Worm (Caenorhabditis elegans): ENCODE data around the gene itsn-1.

DNA sequence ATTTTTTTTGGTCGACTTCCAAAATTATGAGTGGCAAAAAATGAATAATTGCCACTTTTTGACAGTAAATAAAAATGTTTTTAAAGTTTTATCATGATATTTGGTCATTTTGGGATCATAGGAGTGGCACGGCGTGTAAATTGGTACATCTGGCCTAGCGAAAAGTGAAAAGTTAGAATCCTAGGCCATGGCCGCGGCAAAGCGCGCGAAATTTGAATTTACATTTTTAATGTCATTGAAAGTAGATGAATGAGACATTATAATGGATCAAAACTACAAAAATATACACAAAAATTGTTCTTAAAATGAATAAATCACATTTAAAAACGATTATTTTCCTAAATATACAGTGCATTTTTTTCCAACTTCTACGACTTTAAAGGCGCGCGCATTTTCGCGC lies 7.0 kb downstream of the itsn-1 start:
- TF ChIP-seq Y67H2A.10 (GFP tag; conservative IDR thresholded peaks at IDR 0.05) (no peak), somi-1 (GFP tag; optimal IDR thresholded peaks at IDR 0.05) (no peak)
